Fruit fly (Drosophila melanogaster): Measurements from ENCODE around the gene mRpL45.

- TF ChIP-seq chm (GFP tag; IDR thresholded peaks at IDR 0.05) (no peak), Hr3 (GFP tag; optimal IDR thresholded peaks at IDR 0.05) (no peak), inv (GFP tag; IDR thresholded peaks at IDR 0.05; ENCODE audit: partially characterized antibody) (no peak), nom (GFP tag; optimal IDR thresholded peaks at IDR 0.05) (no peak), dan (GFP tag; IDR thresholded peaks at IDR 0.05) (no peak)
Observed at dm6 chr3R:22598759-22599158, 19.5 kb upstream of the mRpL45 start.
